Worm (Caenorhabditis elegans): Measurements from ENCODE around the gene ZK896.5.

DNA sequence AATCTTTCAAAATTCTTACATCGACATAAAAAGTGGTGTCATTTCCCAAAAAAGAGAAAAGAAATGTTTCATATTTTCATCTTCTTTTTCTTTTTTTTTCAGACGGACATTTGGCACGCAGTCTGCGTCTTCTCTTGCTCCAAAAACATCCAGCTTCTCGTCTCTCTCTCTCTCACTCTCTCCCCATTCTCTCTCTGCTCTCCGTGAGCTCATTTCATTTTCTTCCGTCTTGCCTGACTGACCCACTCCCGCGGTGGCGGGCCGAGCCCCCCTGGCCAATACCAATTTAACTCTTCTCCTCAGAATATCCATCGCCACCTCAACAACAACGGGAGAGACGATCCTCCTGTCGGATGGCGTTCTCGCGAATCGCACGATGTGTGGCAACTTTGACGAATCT lies 33.8 kb downstream of the ZK896.5 start, which contains the start of gene txt-19:
- no peak for TF ChIP-seq mdl-1 (tag; optimal IDR thresholded peaks at IDR 0.05)
- no peak for TF ChIP-seq ztf-11 (tag; optimal IDR thresholded peaks at IDR 0.05)
- TF ChIP-seq ceh-82 (tag; optimal IDR thresholded peaks at IDR 0.05), result no peak
- TF ChIP-seq elt-2 (tag; optimal IDR thresholded peaks at IDR 0.05), result no peak
- TF ChIP-seq lin-15B (tag; optimal IDR thresholded peaks at IDR 0.05), result no peak

Measured in whole organism, L3 larva.